Worm (Caenorhabditis elegans) whole organism, young adult: Measurements from ENCODE around the gene rig-6.

Experiments
- C17E4.6 ChIP-seq: fragments of 200-800 bp; sonication (Bioruptor generic); IDR thresholded peaks from 2 replicates; pipeline ENCODE4 v1.3.6; 2022; ENCODE audit warnings: missing genetic modification reagents, missing genetic modification characterization, missing compliant biosample characterization
- F10E7.11 ChIP-seq: sonication (generic microtip); optimal IDR thresholded peaks from 2 replicates; lab custom pipeline; 2017; ENCODE audit warnings: mild to moderate bottlenecking, missing genetic modification characterization, moderate library complexity, missing compliant biosample characterization
- F37B4.10 ChIP-seq: fragments of 200-800 bp; sonication (Bioruptor generic); IDR thresholded peaks from 2 replicates; pipeline ENCODE4 v1.3.6; 2022; ENCODE audit warnings: missing genetic modification characterization, missing compliant biosample characterization
- F39B2.1 ChIP-seq: fragments of 200-800 bp; sonication (Bioruptor generic); IDR thresholded peaks from 2 replicates; pipeline ENCODE4 v1.3.6; 2022; ENCODE audit warnings: missing genetic modification reagents, missing genetic modification characterization, missing compliant biosample characterization
- F49E8.2 ChIP-seq: sonication (generic microtip); optimal IDR thresholded peaks from 3 replicates; lab custom pipeline; 2017; ENCODE audit warnings: missing genetic modification characterization, mild to moderate bottlenecking, missing compliant biosample characterization, antibody characterized with exemption, moderate library complexity; ENCODE audit not compliant: insufficient read depth
- F55B11.4 ChIP-seq: sonication (generic microtip); optimal IDR thresholded peaks from 2 replicates; lab custom pipeline; 2016; ENCODE audit warnings: missing compliant biosample characterization, missing genetic modification characterization, borderline replicate concordance; ENCODE audit not compliant: insufficient read depth
- T07F8.4 ChIP-seq: sonication (generic microtip); optimal IDR thresholded peaks from 2 replicates; lab custom pipeline; 2016; ENCODE audit warnings: mild to moderate bottlenecking, missing genetic modification characterization, moderate library complexity, missing compliant biosample characterization
- Y53F4B.3 ChIP-seq: fragments of 200-800 bp; sonication (Bioruptor generic); IDR thresholded peaks from 2 replicates; pipeline ENCODE4 v1.3.6; 2022; ENCODE audit warnings: missing genetic modification reagents, missing genetic modification characterization, missing compliant biosample characterization
- Y53G8AR.9 ChIP-seq: fragments of 200-800 bp; sonication (Bioruptor generic); conservative IDR thresholded peaks from 2 replicates; pipeline ENCODE4 v1.3.6; 2022; ENCODE audit warnings: missing genetic modification reagents, missing genetic modification characterization, missing compliant biosample characterization
- Y79H2A.3 ChIP-seq: fragments of 200-800 bp; sonication (Bioruptor generic); conservative IDR thresholded peaks from 2 replicates; pipeline ENCODE4 v1.3.6; 2022; ENCODE audit warnings: missing genetic modification reagents, missing genetic modification characterization, missing compliant biosample characterization
- akir-1 ChIP-seq: fragments of 200-800 bp; sonication (Bioruptor generic); optimal IDR thresholded peaks from 2 replicates; lab custom pipeline; 2018; ENCODE audit warnings: mild to moderate bottlenecking, missing genetic modification characterization, moderate library complexity, missing compliant biosample characterization
- attf-3 ChIP-seq: fragments of 200-800 bp; sonication (Bioruptor generic); conservative IDR thresholded peaks from 2 replicates; pipeline ENCODE4 v1.3.6; 2022; ENCODE audit warnings: missing genetic modification reagents, missing genetic modification characterization, missing compliant biosample characterization
- ccch-3 ChIP-seq: fragments of 200-800 bp; sonication (Bioruptor generic); optimal IDR thresholded peaks from 2 replicates; lab custom pipeline; 2018; ENCODE audit warnings: mild to moderate bottlenecking, missing genetic modification characterization, missing compliant biosample characterization
- ceh-91 ChIP-seq: fragments of 200-800 bp; sonication (Bioruptor generic); IDR thresholded peaks from 2 replicates; pipeline ENCODE4 v1.3.6; 2022; ENCODE audit warnings: missing genetic modification reagents, missing genetic modification characterization, missing compliant biosample characterization
- chd-7 ChIP-seq: sonication (generic microtip); optimal IDR thresholded peaks from 2 replicates; lab custom pipeline; 2016; ENCODE audit warnings: mild to moderate bottlenecking, missing genetic modification characterization, moderate library complexity, missing compliant biosample characterization
- die-1 ChIP-seq: sonication (generic microtip); optimal IDR thresholded peaks from 2 replicates; lab custom pipeline; 2016; ENCODE audit warnings: missing genotype, mild to moderate bottlenecking, missing genetic modification characterization, missing compliant biosample characterization
- dox-1 ChIP-seq: fragments of 200-800 bp; sonication (Bioruptor generic); IDR thresholded peaks from 2 replicates; pipeline ENCODE4 v1.3.6; 2022; ENCODE audit warnings: missing genetic modification reagents, missing genetic modification characterization, missing compliant biosample characterization
- dpff-1 ChIP-seq: sonication (generic microtip); optimal IDR thresholded peaks from 2 replicates; lab custom pipeline; 2017; ENCODE audit warnings: mild to moderate bottlenecking, missing genetic modification characterization, missing compliant biosample characterization
- dpl-1 ChIP-seq: fragments of 150-350 bp; optimal IDR thresholded peaks from 2 replicates; lab custom pipeline; 2014; ENCODE audit warnings: missing biosample characterization, missing genetic modification reagents, missing genetic modification characterization
- ets-4 ChIP-seq: fragments of 200-800 bp; sonication (Bioruptor generic); optimal IDR thresholded peaks from 2 replicates; lab custom pipeline; 2018; ENCODE audit warnings: mild to moderate bottlenecking, missing genetic modification characterization, missing compliant biosample characterization
- him-1 ChIP-seq: sonication (generic microtip); optimal IDR thresholded peaks from 2 replicates; lab custom pipeline; 2016; ENCODE audit warnings: missing genotype, missing genetic modification reagents, missing genetic modification characterization, missing compliant biosample characterization
- hmg-1.2 ChIP-seq: fragments of 200-800 bp; sonication (Bioruptor generic); IDR thresholded peaks from 2 replicates; pipeline ENCODE4 v1.3.6; 2022; ENCODE audit warnings: missing genetic modification reagents, missing genetic modification characterization, missing compliant biosample characterization
- hmg-20 ChIP-seq: fragments of 200-800 bp; sonication (Bioruptor generic); IDR thresholded peaks from 2 replicates; pipeline ENCODE4 v1.3.6; 2022; ENCODE audit warnings: missing genetic modification reagents, missing genetic modification characterization, missing compliant biosample characterization
- hsf-1 ChIP-seq: fragments of 200-800 bp; sonication (Bioruptor generic); IDR thresholded peaks from 2 replicates; pipeline ENCODE4 v1.3.6; 2022; ENCODE audit warnings: missing genetic modification reagents, missing genetic modification characterization, missing compliant biosample characterization
- let-526 ChIP-seq: fragments of 200-800 bp; sonication (Bioruptor generic); IDR thresholded peaks from 2 replicates; pipeline ENCODE4 v1.3.6; 2022; ENCODE audit warnings: missing genetic modification reagents, missing genetic modification characterization, missing compliant biosample characterization
- lin-26 ChIP-seq: fragments of 200-800 bp; sonication (Bioruptor generic); IDR thresholded peaks from 2 replicates; pipeline ENCODE4 v1.3.6; 2022; ENCODE audit warnings: missing genetic modification reagents, missing genetic modification characterization, missing compliant biosample characterization
- madf-3 ChIP-seq: fragments of 200-800 bp; sonication (Bioruptor generic); IDR thresholded peaks from 2 replicates; pipeline ENCODE4 v1.3.6; 2022; ENCODE audit warnings: missing genetic modification reagents, missing genetic modification characterization, missing compliant biosample characterization
- madf-8 ChIP-seq: fragments of 200-800 bp; sonication (Bioruptor generic); conservative IDR thresholded peaks from 2 replicates; pipeline ENCODE4 v1.3.6; 2022; ENCODE audit warnings: missing genetic modification reagents, missing genetic modification characterization, missing compliant biosample characterization
- mcd-1 ChIP-seq: fragments of 200-800 bp; sonication (Bioruptor generic); IDR thresholded peaks from 2 replicates; pipeline ENCODE4 v1.3.6; 2022; ENCODE audit warnings: missing genetic modification reagents, missing genetic modification characterization, missing compliant biosample characterization
- mes-4 ChIP-seq: sonication (generic microtip); optimal IDR thresholded peaks from 2 replicates; lab custom pipeline; 2016; ENCODE audit warnings: missing genotype, missing genetic modification characterization, missing compliant biosample characterization
- nfya-1 ChIP-seq: sonication (generic microtip); optimal IDR thresholded peaks from 2 replicates; lab custom pipeline; 2017; ENCODE audit warnings: antibody characterized with exemption, missing compliant biosample characterization, missing genetic modification characterization, borderline replicate concordance; ENCODE audit not compliant: insufficient read depth
- nfya-2 ChIP-seq: fragments of 200-800 bp; sonication (Bioruptor generic); IDR thresholded peaks from 2 replicates; pipeline ENCODE4 v1.3.6; 2022; ENCODE audit warnings: missing genetic modification reagents, missing genetic modification characterization, missing compliant biosample characterization
- nfyb-1 ChIP-seq: fragments of 200-800 bp; sonication (Bioruptor generic); IDR thresholded peaks from 2 replicates; pipeline ENCODE4 v1.3.6; 2022; ENCODE audit warnings: missing genetic modification reagents, missing genetic modification characterization, missing compliant biosample characterization
- nhr-120 ChIP-seq: fragments of 200-800 bp; sonication (Bioruptor generic); IDR thresholded peaks from 2 replicates; pipeline ENCODE4 v1.3.6; 2022; ENCODE audit warnings: missing genetic modification characterization, missing compliant biosample characterization
- nhr-80 ChIP-seq: sonication (generic microtip); optimal IDR thresholded peaks from 2 replicates; lab custom pipeline; 2016; ENCODE audit warnings: missing genetic modification characterization, missing compliant biosample characterization
- nhr-90 ChIP-seq: sonication (generic microtip); optimal IDR thresholded peaks from 2 replicates; lab custom pipeline; 2016; ENCODE audit warnings: missing genotype, mild to moderate bottlenecking, missing genetic modification characterization, missing compliant biosample characterization
- rec-8 ChIP-seq, 2 experiments: sonication (generic microtip); optimal IDR thresholded peaks; 2 replicates each; lab custom pipeline; 2016; ENCODE audit warnings: mild to moderate bottlenecking in 2 of 2, missing genetic modification characterization in 2 of 2, missing genetic modification reagents in 2 of 2, missing genotype in 2 of 2, missing biosample characterization in 1 of 2, missing compliant biosample characterization in 1 of 2, moderate library complexity in 1 of 2
- rpc-1 ChIP-seq, 2 experiments: fragments of 150-350 bp in 1 of 2; sonication (generic microtip) in 1 of 2; optimal IDR thresholded peaks; 2 replicates each; lab custom pipeline; 2014 to 2018; ENCODE audit warnings: missing biosample characterization in 1 of 2, missing genetic modification characterization in 1 of 2, missing genetic modification reagents in 1 of 2, missing genotype in 1 of 2
- snpc-3.4 ChIP-seq: sonication (generic microtip); optimal IDR thresholded peaks from 2 replicates; lab custom pipeline; 2017; ENCODE audit warnings: missing genetic modification characterization, mild to moderate bottlenecking, missing compliant biosample characterization, antibody characterized with exemption, moderate library complexity, missing genotype, missing genetic modification reagents
- tbp1 ChIP-seq: fragments of 200-800 bp; sonication (Bioruptor generic); optimal IDR thresholded peaks from 2 replicates; lab custom pipeline; 2018; ENCODE audit warnings: mild to moderate bottlenecking, missing genetic modification characterization, missing compliant biosample characterization
- tbx-9 ChIP-seq: sonication (generic microtip); optimal IDR thresholded peaks from 2 replicates; lab custom pipeline; 2016; ENCODE audit warnings: borderline replicate concordance, missing genetic modification characterization, inconsistent platforms, missing compliant biosample characterization
- unc-62 ChIP-seq: fragments of 150-350 bp; optimal IDR thresholded peaks from 2 replicates; lab custom pipeline; 2014; ENCODE audit warnings: missing biosample characterization, missing genetic modification reagents, missing genetic modification characterization
- zim-3 ChIP-seq: sonication (generic microtip); optimal IDR thresholded peaks from 2 replicates; lab custom pipeline; 2017; ENCODE audit warnings: mild to moderate bottlenecking, missing genetic modification characterization, moderate library complexity, missing compliant biosample characterization
- ztf-18 ChIP-seq: sonication (generic microtip); optimal IDR thresholded peaks from 2 replicates; lab custom pipeline; 2016; ENCODE audit warnings: missing genotype, mild to moderate bottlenecking, missing genetic modification characterization, missing compliant biosample characterization

Gene rig-6

ce11 chrII:4773891-4774432 lies 37.9 kb downstream of the rig-6 start, which contains the start of the genes F26G1.9 and F26G1.10:
Gene F26G1.9 (minus strand): TSS chrII:4773991.
Gene F26G1.10 (plus strand): TSS chrII:4774382.
- TF ChIP-seq akir-1 (GFP tag; lab: Kevin White, UChicago) (no peak), mes-4 (tag; lab: Kevin White, UChicago) (no peak), ceh-91 (GFP tag; lab: Robert Waterston, UW) (no peak), C17E4.6 (GFP tag; lab: Robert Waterston, UW) (no peak), tbx-9 (tag; lab: Kevin White, UChicago) (no peak), chd-7 (tag; lab: Kevin White, UChicago) (no peak), nfya-2 (GFP tag; lab: Robert Waterston, UW) (no peak)

DNA sequence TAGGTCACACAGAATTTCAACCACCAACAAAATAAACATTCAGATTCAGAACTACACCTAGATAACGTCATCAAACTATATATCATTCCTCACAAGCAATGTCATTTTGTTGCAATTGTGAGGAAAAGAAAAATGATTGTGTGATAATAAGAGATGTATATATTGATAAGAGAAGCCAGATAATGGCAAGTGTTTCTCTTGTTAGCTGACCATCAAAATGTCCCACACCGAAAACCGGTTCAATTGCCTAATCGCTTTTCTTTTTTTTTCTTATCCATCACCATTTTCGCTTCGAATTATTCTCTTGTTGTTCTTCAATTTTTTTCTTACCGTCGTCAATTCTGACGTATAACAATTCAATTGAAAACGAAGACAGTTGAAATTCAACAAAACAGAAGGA lies 39.4 kb downstream of the rig-6 start:
- TF ChIP-seq ccch-3 (GFP tag; lab: Kevin White, UChicago): no peak
- TF ChIP-seq Y79H2A.3 (GFP tag; lab: Robert Waterston, UW): no peak
- no peak for TF ChIP-seq nhr-80
- TF ChIP-seq snpc-3.4: no peak
- no peak for TF ChIP-seq zim-3
- TF ChIP-seq nfyb-1 (GFP tag; lab: Robert Waterston, UW): no peak
- TF ChIP-seq rec-8 (tag; optimal IDR thresholded peaks at IDR 0.05; lab: Kevin White, UChicago): no peak

ce11 chrII:4771282-4771681 lies 40.6 kb downstream of the rig-6 start, which contains the start of gene F26G1.5:
Gene F26G1.5 (minus strand): TSS chrII:4771382.
- TF ChIP-seq hmg-20 (GFP tag; lab: Robert Waterston, UW) (no peak), nfya-1 (no peak), him-1 (tag; lab: Kevin White, UChicago) (no peak), dpff-1 (tag; lab: Kevin White, UChicago) (no peak), die-1 (tag; lab: Kevin White, UChicago) (no peak), tbx-9 (tag; lab: Kevin White, UChicago) (no peak), madf-8 (GFP tag; lab: Robert Waterston, UW) (no peak), F10E7.11 (tag; lab: Kevin White, UChicago) (no peak), Y53G8AR.9 (GFP tag; lab: Robert Waterston, UW) (no peak), F55B11.4 (no peak), F37B4.10 (no peak), T07F8.4 (tag; lab: Kevin White, UChicago) (no peak), nhr-120 (no peak), ztf-18 (tag; lab: Kevin White, UChicago) (no peak), madf-3 (no peak), zim-3 (no peak), mcd-1 (no peak)
- TF ChIP-seq, all 124 proteins: peak for 0

DNA sequence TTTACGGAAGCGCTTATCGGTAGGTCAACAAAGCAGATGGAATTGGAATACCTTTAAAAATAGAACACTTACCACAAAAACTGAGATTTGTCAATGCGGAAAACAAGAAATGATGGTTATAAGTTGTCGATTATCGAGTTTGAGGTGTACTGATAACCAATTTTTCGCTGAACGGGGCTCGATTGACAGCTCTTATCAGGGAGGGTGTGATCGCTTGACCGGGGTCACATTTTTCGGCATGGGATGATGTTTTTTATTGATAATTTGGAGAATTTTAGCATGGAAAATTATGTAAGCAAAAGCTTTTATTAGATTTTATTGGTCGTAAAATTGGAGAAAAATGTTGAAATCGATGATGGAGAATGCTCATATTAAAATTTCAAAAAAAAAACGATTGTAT lies 42.0 kb downstream of the rig-6 start:
- TF ChIP-seq attf-3 (GFP tag; lab: Robert Waterston, UW) (no peak), rpc-1 (optimal IDR thresholded peaks at IDR 0.05; lab: Kevin White, UChicago) (no peak), rpc-1 (tag; optimal IDR thresholded peaks at IDR 0.05; lab: Kevin White, UChicago) (no peak), F49E8.2 (no peak), Y53F4B.3 (GFP tag; lab: Robert Waterston, UW) (no peak), hmg-1.2 (GFP tag; lab: Robert Waterston, UW) (no peak), ccch-3 (GFP tag; lab: Kevin White, UChicago) (no peak), hsf-1 (GFP tag; lab: Robert Waterston, UW) (no peak), unc-62 (GFP tag; lab: Kevin White, UChicago) (peak; percentile 55), dpl-1 (GFP tag; lab: Kevin White, UChicago) (no peak), lin-26 (GFP tag; lab: Robert Waterston, UW) (no peak), ets-4 (GFP tag; lab: Kevin White, UChicago) (peak; percentile 65), dox-1 (GFP tag; lab: Robert Waterston, UW) (peak; percentile 70), tbp1 (no peak), F39B2.1 (GFP tag; lab: Robert Waterston, UW) (no peak), nhr-90 (tag; lab: Kevin White, UChicago) (no peak), Y53G8AR.9 (GFP tag; lab: Robert Waterston, UW) (no peak), chd-7 (tag; lab: Kevin White, UChicago) (no peak), tbx-9 (tag; lab: Kevin White, UChicago) (no peak), let-526 (GFP tag; lab: Robert Waterston, UW) (no peak)
